Fruit fly (Drosophila melanogaster): ENCODE measurements around the gene CG1806.

CG1806 gene

dm6 chrX:12012149-12013097 lies 5.4 kb downstream of the CG1806 start, which contains the start of the genes CG1492 and regucalcin (continued):
- peak; percentile 12 for TF ChIP-seq CG2712 (tag; optimal IDR thresholded peaks at IDR 0.05)
- no peak for TF ChIP-seq CG5953 (GFP tag; IDR thresholded peaks at IDR 0.05)
- TF ChIP-seq Sry-δ (GFP tag; optimal IDR thresholded peaks at IDR 0.05): peak; percentile 89
- TF ChIP-seq Rfx (GFP tag; IDR thresholded peaks at IDR 0.05): peak; percentile 22; the same call in 1 of the 2 replicates

dm6 chrX:12013098-12013493 lies 6.1 kb downstream of the CG1806 start:
- TF ChIP-seq nom (GFP tag; optimal IDR thresholded peaks at IDR 0.05) (peak; percentile 29), Mad (GFP tag; optimal IDR thresholded peaks at IDR 0.05) (no peak)

- no peak for TF ChIP-seq CkIIα-i1 (GFP tag; IDR thresholded peaks at IDR 0.05)
- no peak for TF ChIP-seq gt (GFP tag; IDR thresholded peaks at IDR 0.05)
- TF ChIP-seq CG7271 (tag; optimal IDR thresholded peaks at IDR 0.05): no peak
- no peak for TF ChIP-seq CG31224 (GFP tag; IDR thresholded peaks at IDR 0.05)
- peak; percentile 78 for TF ChIP-seq GATAe (GFP tag; conservative IDR thresholded peaks at IDR 0.05)
- TF ChIP-seq CG3838 (GFP tag; optimal IDR thresholded peaks at IDR 0.05): no peak
- peak; percentile 42 for TF ChIP-seq Ets65A (GFP tag)
- no peak for TF ChIP-seq Fer2 (tag; optimal IDR thresholded peaks at IDR 0.05)
- TF ChIP-seq CG17568 (GFP tag; optimal IDR thresholded peaks at IDR 0.05): no peak
- no peak for TF ChIP-seq CG9876 (GFP tag; optimal IDR thresholded peaks at IDR 0.05)
- TF ChIP-seq al (GFP tag; IDR thresholded peaks at IDR 0.05): no peak
- TF ChIP-seq Doc3 (GFP tag; IDR thresholded peaks at IDR 0.05; ENCODE audit: partially characterized antibody): no peak
- TF ChIP-seq Dip2 (GFP tag; IDR thresholded peaks at IDR 0.05): no peak
- no peak for TF ChIP-seq Hmr (GFP tag; optimal IDR thresholded peaks at IDR 0.05)
- TF ChIP-seq Med (GFP tag): no peak
- TF ChIP-seq CG7987 (GFP tag; optimal IDR thresholded peaks at IDR 0.05): peak; percentile 20
- TF ChIP-seq NFAT (GFP tag; IDR thresholded peaks at IDR 0.05): 0 out of 2 replicates have a peak, but pooled peaks have one; percentile 10
- peak; percentile 78 for TF ChIP-seq crol (GFP tag; IDR thresholded peaks at IDR 0.05)
Measured at dm6 chrX:12014131-12014530, 7.2 kb downstream of the CG1806 start.

DNA sequence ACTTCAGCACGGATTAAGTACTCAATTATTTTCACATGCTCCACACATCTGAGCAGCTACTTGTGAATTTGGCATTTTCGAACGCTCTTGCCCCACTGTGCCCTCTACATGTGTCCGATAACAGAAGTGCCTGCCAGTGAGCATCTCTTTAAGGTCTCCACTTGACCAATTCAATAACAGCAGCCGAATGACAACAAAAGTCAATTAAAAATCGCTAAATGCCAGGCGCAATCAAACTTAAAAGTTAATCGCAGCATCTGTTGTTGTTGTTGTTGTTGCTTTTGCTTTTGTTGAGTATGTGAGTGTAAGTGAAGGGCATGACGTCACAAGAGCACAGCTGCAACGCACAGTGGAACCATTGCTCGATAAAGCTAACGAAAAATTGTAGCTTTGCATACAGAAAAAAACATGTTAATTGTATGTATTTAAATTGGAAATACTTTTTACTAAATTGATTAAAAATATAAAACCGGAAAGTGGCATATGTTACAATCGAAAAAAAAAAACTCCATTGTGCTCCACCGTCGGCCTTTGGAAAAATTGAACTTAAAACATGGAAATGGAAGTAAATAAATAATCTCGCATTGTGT lies 7.9 kb downstream of the CG1806 start:
- TF ChIP-seq Ada2b (GFP tag; IDR thresholded peaks at IDR 0.05) (peak; percentile 65), dmrt99B (tag; optimal IDR thresholded peaks at IDR 0.05) (no peak), crp (GFP tag; optimal IDR thresholded peaks at IDR 0.05) (no peak), CG2889 (GFP tag; IDR thresholded peaks at IDR 0.05) (no peak), sc (optimal IDR thresholded peaks at IDR 0.05) (no peak), sc (GFP tag; optimal IDR thresholded peaks at IDR 0.05) (no peak), zen2 (GFP tag; IDR thresholded peaks at IDR 0.05; ENCODE audit: partially characterized antibody) (no peak), row (GFP tag; IDR thresholded peaks at IDR 0.05) (peak; percentile 69), jumu (GFP tag; optimal IDR thresholded peaks at IDR 0.05) (no peak), Opbp (GFP tag; IDR thresholded peaks at IDR 0.05; ENCODE audit: partially characterized antibody) (no peak), Meics (GFP tag; optimal IDR thresholded peaks at IDR 0.05) (peak; percentile 19), slp2 (GFP tag; optimal IDR thresholded peaks at IDR 0.05) (no peak), CG31388 (GFP tag; optimal IDR thresholded peaks at IDR 0.05) (no peak), toy (GFP tag; IDR thresholded peaks at IDR 0.05) (no peak), CG13287 (GFP tag; IDR thresholded peaks at IDR 0.05; ENCODE audit: partially characterized antibody) (peak; percentile 31; the same call in 1 of the 2 replicates), croc (GFP tag; conservative IDR thresholded peaks at IDR 0.05) (no peak), CG11696 (GFP tag; IDR thresholded peaks at IDR 0.05) (no peak; the same call in 1 of the 2 replicates), sima (GFP tag; optimal IDR thresholded peaks at IDR 0.05) (no peak), stwl (tag; optimal IDR thresholded peaks at IDR 0.05) (no peak), CG15073 (GFP tag; optimal IDR thresholded peaks at IDR 0.05) (no peak), CG9876 (GFP tag; optimal IDR thresholded peaks at IDR 0.05) (no peak), lilli (GFP tag; optimal IDR thresholded peaks at IDR 0.05) (peak; percentile 26)
